Worm (Caenorhabditis elegans): Measurements from ENCODE around the gene twk-17.

The twk-17 gene

ce11 chrX:7577458-7578158 is 30.3 kb downstream of the twk-17 start:
- TF ChIP-seq scrt-1 (GFP tag; IDR thresholded peaks at IDR 0.05): no peak
- peak; percentile 14 for TF ChIP-seq hmg-4 (GFP tag; optimal IDR thresholded peaks at IDR 0.05)

ce11 chrX:7575939-7576338 is 31.9 kb downstream of the twk-17 start:
- TF ChIP-seq F13C5.2 (tag; optimal IDR thresholded peaks at IDR 0.05) (no peak), aly-1 (tag; optimal IDR thresholded peaks at IDR 0.05) (no peak), ama-1 (optimal IDR thresholded peaks at IDR 0.05) (no peak), pes-1 (GFP tag; IDR thresholded peaks at IDR 0.05) (no peak), sea-1 (GFP tag; conservative IDR thresholded peaks at IDR 0.05) (no peak), hmg-4 (GFP tag; optimal IDR thresholded peaks at IDR 0.05) (no peak), hmbx-1 (tag; optimal IDR thresholded peaks at IDR 0.05) (no peak), hnd-1 (tag; optimal IDR thresholded peaks at IDR 0.05) (no peak), flt-1 (GFP tag; IDR thresholded peaks at IDR 0.05) (no peak)

- TF ChIP-seq ama-1 (optimal IDR thresholded peaks at IDR 0.05): no peak
- TF ChIP-seq B0310.2 (tag; optimal IDR thresholded peaks at IDR 0.05): no peak
- TF ChIP-seq ceh-13 (GFP tag; optimal IDR thresholded peaks at IDR 0.05): no peak
- TF ChIP-seq sea-1 (GFP tag; conservative IDR thresholded peaks at IDR 0.05): no peak
- no peak for TF ChIP-seq aly-1 (tag; optimal IDR thresholded peaks at IDR 0.05)
- TF ChIP-seq hmg-4 (GFP tag; optimal IDR thresholded peaks at IDR 0.05): no peak
- TF ChIP-seq scrt-1 (GFP tag; IDR thresholded peaks at IDR 0.05): no peak
- TF ChIP-seq ceh-36 (tag; optimal IDR thresholded peaks at IDR 0.05): no peak
- no peak for TF ChIP-seq hnd-1 (tag; optimal IDR thresholded peaks at IDR 0.05)
- no peak for TF ChIP-seq flt-1 (GFP tag; IDR thresholded peaks at IDR 0.05)
These were observed 34.3 kb downstream of the twk-17 start for ce11 chrX:7573629-7574028.

- TF ChIP-seq flt-1 (GFP tag; IDR thresholded peaks at IDR 0.05) (no peak), hmg-4 (GFP tag; optimal IDR thresholded peaks at IDR 0.05) (no peak), sea-1 (GFP tag; conservative IDR thresholded peaks at IDR 0.05) (no peak), aly-1 (tag; optimal IDR thresholded peaks at IDR 0.05) (no peak), hnd-1 (tag; optimal IDR thresholded peaks at IDR 0.05) (no peak), ets-7 (tag; optimal IDR thresholded peaks at IDR 0.05) (no peak), ceh-36 (tag; optimal IDR thresholded peaks at IDR 0.05) (no peak), tbx-11 (GFP tag; IDR thresholded peaks at IDR 0.05) (no peak), F13C5.2 (tag; optimal IDR thresholded peaks at IDR 0.05) (no peak), scrt-1 (GFP tag; IDR thresholded peaks at IDR 0.05) (no peak), pes-1 (GFP tag; IDR thresholded peaks at IDR 0.05) (no peak)
These were observed 34.5 kb downstream of the twk-17 start, which contains the start of the genes unc-98 and F08C6.18 for ce11 chrX:7573572-7573628. Gene unc-98, minus strand, starts transcription at chrX:7573619. Gene F08C6.18, minus strand, starts transcription at chrX:7573628.

ce11 chrX:7573172-7573571 is 34.7 kb downstream of the twk-17 start:
- TF ChIP-seq sea-1 (GFP tag; conservative IDR thresholded peaks at IDR 0.05) (no peak), ama-1 (optimal IDR thresholded peaks at IDR 0.05) (no peak), tra-4 (tag; optimal IDR thresholded peaks at IDR 0.05) (no peak), aly-1 (tag; optimal IDR thresholded peaks at IDR 0.05) (no peak), ceh-36 (tag; optimal IDR thresholded peaks at IDR 0.05) (no peak), scrt-1 (GFP tag; IDR thresholded peaks at IDR 0.05) (no peak)

- TF ChIP-seq B0310.2 (tag; optimal IDR thresholded peaks at IDR 0.05): no peak
- TF ChIP-seq hnd-1 (tag; optimal IDR thresholded peaks at IDR 0.05): no peak
- no peak for TF ChIP-seq flt-1 (GFP tag; IDR thresholded peaks at IDR 0.05)
- TF ChIP-seq F13C5.2 (tag; optimal IDR thresholded peaks at IDR 0.05): no peak
- TF ChIP-seq hmg-4 (GFP tag; optimal IDR thresholded peaks at IDR 0.05): no peak
- no peak for TF ChIP-seq ets-7 (tag; optimal IDR thresholded peaks at IDR 0.05)
- no peak for TF ChIP-seq ceh-13 (GFP tag; optimal IDR thresholded peaks at IDR 0.05)
- no peak for TF ChIP-seq hmbx-1 (tag; optimal IDR thresholded peaks at IDR 0.05)
- no peak for TF ChIP-seq ama-1 (optimal IDR thresholded peaks at IDR 0.05)
- no peak for TF ChIP-seq aly-1 (tag; optimal IDR thresholded peaks at IDR 0.05)
- no peak for TF ChIP-seq tbx-37 (GFP tag; conservative IDR thresholded peaks at IDR 0.05)
- no peak for TF ChIP-seq ceh-36 (tag; optimal IDR thresholded peaks at IDR 0.05)
- no peak for TF ChIP-seq pes-1 (GFP tag; IDR thresholded peaks at IDR 0.05)
- TF ChIP-seq sea-1 (GFP tag; conservative IDR thresholded peaks at IDR 0.05): no peak
- no peak for TF ChIP-seq tbx-11 (GFP tag; IDR thresholded peaks at IDR 0.05)
- TF ChIP-seq tra-4 (tag; optimal IDR thresholded peaks at IDR 0.05): no peak
These were observed 35.8 kb downstream of the twk-17 start, which contains the start of gene pcyt-1 for ce11 chrX:7572057-7572456. Gene pcyt-1, plus strand, starts transcription at chrX:7572357.

- TF ChIP-seq hmg-4 (GFP tag; optimal IDR thresholded peaks at IDR 0.05) (no peak), tra-4 (tag; optimal IDR thresholded peaks at IDR 0.05) (no peak), tbx-37 (GFP tag; conservative IDR thresholded peaks at IDR 0.05) (peak; percentile 21; the same call in 1 of the 2 replicates), ama-1 (optimal IDR thresholded peaks at IDR 0.05) (no peak)
These were observed 38.0 kb downstream of the twk-17 start, which contains the start of gene apy-1 for ce11 chrX:7569685-7570518. Gene apy-1, minus strand, starts transcription at chrX:7569722.

- no peak for TF ChIP-seq hmbx-1 (tag; optimal IDR thresholded peaks at IDR 0.05)
- no peak for TF ChIP-seq sea-1 (GFP tag; conservative IDR thresholded peaks at IDR 0.05)
These were observed 39.1 kb downstream of the twk-17 start for ce11 chrX:7568684-7569289.
